Worm (Caenorhabditis elegans) whole organism, young adult: ENCODE measurements around the gene srsx-25.

Experiments
- F37B4.10 ChIP-seq: fragments of 200-800 bp; sonication (Bioruptor generic); IDR thresholded peaks from 2 replicates; pipeline ENCODE4 v1.3.6; 2022; ENCODE audit warnings: missing genetic modification characterization, missing compliant biosample characterization
- F55B11.4 ChIP-seq: sonication (generic microtip); optimal IDR thresholded peaks from 2 replicates; lab custom pipeline; 2016; ENCODE audit warnings: missing compliant biosample characterization, missing genetic modification characterization, borderline replicate concordance; ENCODE audit not compliant: insufficient read depth
- Y95B8A.8 ChIP-seq: fragments of 200-800 bp; sonication (Bioruptor generic); IDR thresholded peaks from 2 replicates; pipeline ENCODE4 v1.3.6; 2022; ENCODE audit warnings: missing genetic modification reagents, missing genetic modification characterization, missing compliant biosample characterization
- cebp-1 ChIP-seq, 2 experiments: fragments of 200-800 bp in 1 of 2; sonication (Bioruptor generic) in 1 of 2; sonication (generic microtip) in 1 of 2; IDR thresholded peaks in 1 of 2; optimal IDR thresholded peaks in 1 of 2; 2 replicates each; pipeline versions ENCODE4 v1.3.6 to Lab custom; 2017 to 2022; ENCODE audit warnings: missing compliant biosample characterization in 2 of 2, missing genetic modification characterization in 2 of 2, mild to moderate bottlenecking in 1 of 2, missing genetic modification reagents in 1 of 2, moderate library complexity in 1 of 2
- ceh-58 ChIP-seq: fragments of 200-800 bp; sonication (Bioruptor generic); IDR thresholded peaks from 2 replicates; pipeline ENCODE4 v1.3.6; 2022; ENCODE audit warnings: missing genetic modification characterization, missing compliant biosample characterization
- lsl-1 ChIP-seq: fragments of 200-800 bp; sonication (Bioruptor generic); optimal IDR thresholded peaks from 2 replicates; lab custom pipeline; 2018; ENCODE audit warnings: mild to moderate bottlenecking, missing genetic modification characterization, moderate library complexity, missing compliant biosample characterization
- mes-4 ChIP-seq: sonication (generic microtip); optimal IDR thresholded peaks from 2 replicates; lab custom pipeline; 2016; ENCODE audit warnings: missing genotype, missing genetic modification characterization, missing compliant biosample characterization
- nfya-1 ChIP-seq: sonication (generic microtip); optimal IDR thresholded peaks from 2 replicates; lab custom pipeline; 2017; ENCODE audit warnings: antibody characterized with exemption, missing compliant biosample characterization, missing genetic modification characterization, borderline replicate concordance; ENCODE audit not compliant: insufficient read depth
- sdz-38 ChIP-seq: sonication (generic microtip); optimal IDR thresholded peaks from 2 replicates; lab custom pipeline; 2016; ENCODE audit warnings: missing genotype, missing genetic modification characterization, missing compliant biosample characterization
- sea-2 ChIP-seq: fragments of 200-800 bp; sonication (Bioruptor generic); IDR thresholded peaks from 2 replicates; pipeline ENCODE4 v1.3.6; 2022; ENCODE audit warnings: missing genetic modification characterization, missing compliant biosample characterization
- snpc-3.4 ChIP-seq: sonication (generic microtip); optimal IDR thresholded peaks from 2 replicates; lab custom pipeline; 2017; ENCODE audit warnings: missing genetic modification characterization, mild to moderate bottlenecking, missing compliant biosample characterization, antibody characterized with exemption, moderate library complexity, missing genotype, missing genetic modification reagents
- sptf-2 ChIP-seq: fragments of 200-800 bp; sonication (Bioruptor generic); optimal IDR thresholded peaks from 2 replicates; lab custom pipeline; 2018; ENCODE audit warnings: mild to moderate bottlenecking, missing genetic modification characterization, missing compliant biosample characterization
- tlf-1 ChIP-seq: fragments of 200-800 bp; sonication (Bioruptor generic); optimal IDR thresholded peaks from 2 replicates; lab custom pipeline; 2018; ENCODE audit warnings: mild to moderate bottlenecking, missing genetic modification characterization, missing compliant biosample characterization
- unc-130 ChIP-seq: sonication (generic microtip); optimal IDR thresholded peaks from 2 replicates; lab custom pipeline; 2016; ENCODE audit warnings: missing genetic modification reagents, missing genetic modification characterization, missing compliant biosample characterization

- TF ChIP-seq tlf-1 (no peak), sea-2 (GFP tag; lab: Robert Waterston, UW) (no peak), cebp-1 (GFP tag; IDR thresholded peaks at IDR 0.05; lab: Robert Waterston, UW) (no peak), cebp-1 (tag; optimal IDR thresholded peaks at IDR 0.05; lab: Kevin White, UChicago) (no peak), nfya-1 (tag; lab: Kevin White, UChicago) (no peak), unc-130 (no peak), sdz-38 (tag; lab: Kevin White, UChicago) (no peak), lsl-1 (GFP tag; lab: Kevin White, UChicago) (no peak), F37B4.10 (no peak), F55B11.4 (tag; lab: Kevin White, UChicago) (no peak), sptf-2 (GFP tag; lab: Kevin White, UChicago) (no peak), snpc-3.4 (tag; lab: Kevin White, UChicago) (no peak), ceh-58 (no peak), Y95B8A.8 (GFP tag; lab: Robert Waterston, UW) (no peak), mes-4 (tag; lab: Kevin White, UChicago) (no peak)
Observed at ce11 chrIV:13386903-13387302, 21.9 kb downstream of the srsx-25 start, which contains the start of gene lsm-3.
